Fruit fly (Drosophila melanogaster) whole organism, prepupa: ENCODE results near the gene CG6153.

Source experiments
- Blimp-1 ChIP-seq: fragments of 200-800 bp; sonication (Bioruptor generic); optimal IDR thresholded peaks from 3 replicates; lab custom pipeline; 2017; ENCODE audit warnings: missing biosample characterization, missing genetic modification characterization, mild to moderate bottlenecking, moderate library complexity, missing genetic modification reagents
- CG10631 ChIP-seq: fragments of 200-800 bp; sonication (Bioruptor generic); optimal IDR thresholded peaks from 2 replicates; lab custom pipeline; 2016; ENCODE audit warnings: missing biosample characterization, missing genetic modification characterization
- CG10669 ChIP-seq: fragments of 200-800 bp; sonication (Bioruptor generic); optimal IDR thresholded peaks from 3 replicates; lab custom pipeline; 2018; ENCODE audit warnings: missing biosample characterization, mild to moderate bottlenecking, missing genetic modification characterization, moderate library complexity
- CG11294 ChIP-seq: fragments of 200-800 bp; sonication (Bioruptor generic); IDR thresholded peaks from 2 replicates; pipeline ENCODE4 v1.3.6; 2022; ENCODE audit warnings: missing biosample characterization, missing genetic modification characterization
- CG11762 ChIP-seq: fragments of 200-800 bp; sonication (Bioruptor generic); optimal IDR thresholded peaks from 3 replicates; lab custom pipeline; 2016; ENCODE audit warnings: missing biosample characterization, missing genetic modification characterization; ENCODE audit not compliant: insufficient read depth
- CG11902 ChIP-seq: fragments of 200-800 bp; sonication (Bioruptor generic); optimal IDR thresholded peaks from 3 replicates; lab custom pipeline; 2016; ENCODE audit warnings: missing biosample characterization, missing genetic modification characterization
- CG15336 ChIP-seq: fragments of 200-800 bp; sonication (Bioruptor generic); IDR thresholded peaks from 2 replicates; pipeline ENCODE4 v1.3.6; 2022; ENCODE audit warnings: missing biosample characterization, missing genetic modification characterization
- CG1621 ChIP-seq: fragments of 200-800 bp; sonication (Bioruptor generic); optimal IDR thresholded peaks from 3 replicates; lab custom pipeline; 2018; ENCODE audit warnings: missing biosample characterization, mild to moderate bottlenecking, missing genetic modification characterization
- CG16779 ChIP-seq: fragments of 200-800 bp; sonication (Bioruptor generic); optimal IDR thresholded peaks from 3 replicates; lab custom pipeline; 2017; ENCODE audit warnings: missing biosample characterization, mild to moderate bottlenecking, missing genetic modification characterization
- CG3032 ChIP-seq: fragments of 200-800 bp; optimal IDR thresholded peaks from 2 replicates; lab custom pipeline; 2019; ENCODE audit warnings: missing biosample characterization, mild to moderate bottlenecking, missing genetic modification characterization, moderate library complexity
- CG31627 ChIP-seq: fragments of 200-800 bp; sonication (Bioruptor generic); optimal IDR thresholded peaks from 3 replicates; lab custom pipeline; 2016; ENCODE audit warnings: missing biosample characterization, missing genetic modification characterization
- CG32006 ChIP-seq: fragments of 200-800 bp; sonication (Bioruptor generic); optimal IDR thresholded peaks from 3 replicates; lab custom pipeline; 2017; ENCODE audit warnings: missing biosample characterization, mild to moderate bottlenecking, missing genetic modification characterization
- CG34406 ChIP-seq: fragments of 200-800 bp; sonication (Bioruptor generic); optimal IDR thresholded peaks from 3 replicates; lab custom pipeline; 2016; ENCODE audit warnings: missing biosample characterization, missing genetic modification characterization
- CG3919 ChIP-seq: fragments of 200-800 bp; sonication (Bioruptor generic); optimal IDR thresholded peaks from 3 replicates; lab custom pipeline; 2016; ENCODE audit warnings: missing biosample characterization, missing genetic modification characterization
- CG4318 ChIP-seq: fragments of 200-800 bp; sonication (Bioruptor generic); optimal IDR thresholded peaks from 3 replicates; lab custom pipeline; 2017; ENCODE audit warnings: missing biosample characterization, mild to moderate bottlenecking, missing genetic modification characterization
- CG6792 ChIP-seq: fragments of 200-800 bp; sonication (Bioruptor generic); optimal IDR thresholded peaks from 3 replicates; lab custom pipeline; 2016; ENCODE audit warnings: missing biosample characterization, missing genetic modification characterization
- CG6808 ChIP-seq: fragments of 200-800 bp; sonication (Bioruptor generic); optimal IDR thresholded peaks from 3 replicates; lab custom pipeline; 2017; ENCODE audit warnings: missing biosample characterization, missing genetic modification characterization, mild to moderate bottlenecking, moderate library complexity, missing genetic modification reagents
- CG7368 ChIP-seq: fragments of 200-800 bp; sonication (Bioruptor generic); optimal IDR thresholded peaks from 3 replicates; lab custom pipeline; 2016; ENCODE audit warnings: missing biosample characterization, missing genetic modification characterization
- CG8632 ChIP-seq: fragments of 200-800 bp; sonication (Bioruptor generic); optimal IDR thresholded peaks from 3 replicates; lab custom pipeline; 2016; ENCODE audit warnings: missing biosample characterization, missing genetic modification characterization
- CG9139 ChIP-seq: fragments of 200-800 bp; sonication (Bioruptor generic); optimal IDR thresholded peaks from 3 replicates; lab custom pipeline; 2017; ENCODE audit warnings: missing biosample characterization, mild to moderate bottlenecking, missing genetic modification characterization
- Eip75B ChIP-seq: fragments of 200-800 bp; sonication (Bioruptor generic); optimal IDR thresholded peaks from 3 replicates; lab custom pipeline; 2016; ENCODE audit warnings: missing biosample characterization, missing genetic modification characterization
- Eip78C ChIP-seq: fragments of 200-800 bp; sonication (Bioruptor generic); peaks from one replicate; lab custom pipeline; 2016; ENCODE audit warnings: missing biosample characterization, missing genetic modification characterization
- Ets21C ChIP-seq: fragments of 200-800 bp; sonication (Bioruptor generic); optimal IDR thresholded peaks from 3 replicates; lab custom pipeline; 2016; ENCODE audit warnings: missing biosample characterization, missing genetic modification characterization
- Hr38 ChIP-seq: sonication (Bioruptor generic); optimal IDR thresholded peaks from 2 replicates; lab custom pipeline; 2016; ENCODE audit warnings: missing biosample characterization, missing genetic modification characterization
- Hr39 ChIP-seq: fragments of 200-800 bp; sonication (Bioruptor generic); optimal IDR thresholded peaks from 2 replicates; lab custom pipeline; 2016; ENCODE audit warnings: missing biosample characterization, missing genetic modification characterization
- Hr4 ChIP-seq: fragments of 200-800 bp; sonication (Bioruptor generic); optimal IDR thresholded peaks from 3 replicates; lab custom pipeline; 2016; ENCODE audit warnings: missing biosample characterization, missing genetic modification characterization
- Lpt ChIP-seq: fragments of 200-800 bp; sonication (Bioruptor generic); optimal IDR thresholded peaks from 3 replicates; lab custom pipeline; 2016; ENCODE audit warnings: missing biosample characterization, missing genetic modification characterization
- Sox102F ChIP-seq: fragments of 200-800 bp; sonication (Bioruptor generic); optimal IDR thresholded peaks from 2 replicates; lab custom pipeline; 2016; ENCODE audit warnings: missing biosample characterization, mild to moderate bottlenecking, missing genetic modification characterization
- Sox14 ChIP-seq: fragments of 200-800 bp; sonication (Bioruptor generic); optimal IDR thresholded peaks from 3 replicates; lab custom pipeline; 2016; ENCODE audit warnings: missing biosample characterization, missing genetic modification characterization
- achi ChIP-seq: fragments of 200-800 bp; sonication (Bioruptor generic); optimal IDR thresholded peaks from 3 replicates; lab custom pipeline; 2016; ENCODE audit warnings: missing biosample characterization, missing genetic modification characterization
- cyc ChIP-seq: fragments of 200-800 bp; sonication (Bioruptor generic); optimal IDR thresholded peaks from 3 replicates; lab custom pipeline; 2016; ENCODE audit warnings: missing biosample characterization, missing genetic modification characterization
- dac ChIP-seq: fragments of 200-800 bp; sonication (Bioruptor generic); optimal IDR thresholded peaks from 2 replicates; lab custom pipeline; 2017; ENCODE audit warnings: missing biosample characterization, mild to moderate bottlenecking, missing genetic modification characterization
- dsx ChIP-seq: fragments of 200-800 bp; optimal IDR thresholded peaks from 3 replicates; lab custom pipeline; 2019; ENCODE audit warnings: missing biosample characterization, mild to moderate bottlenecking, missing genetic modification characterization, moderate library complexity; ENCODE audit not compliant: poor library complexity, severe bottlenecking
- lz ChIP-seq: fragments of 200-800 bp; sonication (Bioruptor generic); optimal IDR thresholded peaks from 3 replicates; lab custom pipeline; 2016; ENCODE audit warnings: missing biosample characterization, missing genetic modification characterization
- net ChIP-seq: fragments of 200-800 bp; sonication (Bioruptor generic); optimal IDR thresholded peaks from 3 replicates; lab custom pipeline; 2016; ENCODE audit warnings: missing biosample characterization, missing genetic modification characterization
- pdm3 ChIP-seq: fragments of 200-800 bp; sonication (Bioruptor generic); optimal IDR thresholded peaks from 3 replicates; lab custom pipeline; 2016; ENCODE audit warnings: missing biosample characterization, missing genetic modification characterization
- ss ChIP-seq, 2 experiments: fragments of 200-800 bp; sonication (Bioruptor generic); optimal IDR thresholded peaks; 2 replicates in 1 of 2; 3 replicates in 1 of 2; lab custom pipeline; 2017 to 2018; ENCODE audit warnings: mild to moderate bottlenecking in 2 of 2, missing biosample characterization in 2 of 2, missing genetic modification characterization in 2 of 2, moderate library complexity in 1 of 2
- vri ChIP-seq: fragments of 200-800 bp; sonication (Bioruptor generic); optimal IDR thresholded peaks from 3 replicates; lab custom pipeline; 2016; ENCODE audit warnings: missing biosample characterization, mild to moderate bottlenecking, missing genetic modification characterization

The CG6153 gene

dm6 chr2L:12656865-12657264 is 35.9 kb upstream of the CG6153 start, which contains the start of gene pdm2:
pdm2 (plus strand) TSS chr2L:12657165.
- TF ChIP-seq CG3919 (GFP tag; lab: Kevin White, UChicago) (no peak), lz (no peak), CG16779 (no peak), Sox102F (no peak), Hr4 (GFP tag; lab: Kevin White, UChicago) (no peak), cyc (GFP tag; lab: Kevin White, UChicago) (no peak), CG32006 (GFP tag; lab: Kevin White, UChicago) (no peak), Eip78C (GFP tag; lab: Kevin White, UChicago) (no peak), CG8632 (GFP tag; lab: Kevin White, UChicago) (no peak), achi (GFP tag; lab: Kevin White, UChicago) (no peak), Sox14 (GFP tag; lab: Kevin White, UChicago) (no peak)

DNA sequence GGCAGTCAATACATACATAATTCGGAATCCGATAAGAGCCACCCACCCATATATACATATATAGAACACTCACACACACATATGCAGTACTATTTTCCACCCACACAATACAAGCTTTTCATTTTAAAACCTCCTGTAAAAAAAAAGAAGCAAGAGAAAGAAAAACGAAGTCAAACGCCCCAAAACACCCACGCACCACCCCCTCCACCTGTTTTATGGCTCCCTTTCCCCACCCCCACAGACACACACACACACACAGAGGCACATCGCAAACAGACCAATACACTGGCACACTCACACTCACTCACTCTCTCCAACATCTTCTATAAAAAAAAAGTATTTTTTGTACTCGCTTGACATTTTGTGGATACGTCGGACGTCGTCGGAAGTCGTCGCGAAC is 35.5 kb upstream of the CG6153 start:
- no peak for TF ChIP-seq lz
- TF ChIP-seq CG3032 (tag; lab: Kevin White, UChicago): no peak
- TF ChIP-seq dac (GFP tag; lab: Kevin White, UChicago): no peak
- no peak for TF ChIP-seq Eip75B
- no peak for TF ChIP-seq CG6792
- no peak for TF ChIP-seq CG7368
- TF ChIP-seq net: no peak
- no peak for TF ChIP-seq Eip78C (GFP tag; lab: Kevin White, UChicago)
- no peak for TF ChIP-seq CG10669
- TF ChIP-seq CG6808 (GFP tag; lab: Kevin White, UChicago): no peak
- TF ChIP-seq Hr4 (GFP tag; lab: Kevin White, UChicago): no peak
- no peak for TF ChIP-seq CG31627
- no peak for TF ChIP-seq CG1621 (tag; lab: Kevin White, UChicago)
- no peak for TF ChIP-seq Hr39 (GFP tag; lab: Kevin White, UChicago)
- no peak for TF ChIP-seq pdm3 (GFP tag; lab: Kevin White, UChicago)
- no peak for TF ChIP-seq CG9139 (GFP tag; lab: Kevin White, UChicago)
- no peak for TF ChIP-seq dsx (GFP tag; lab: Kevin White, UChicago)
- TF ChIP-seq Hr38 (GFP tag; lab: Kevin White, UChicago): no peak
- TF ChIP-seq CG11294 (GFP tag; lab: Robert Waterston, UW): no peak
- TF ChIP-seq vri (GFP tag; lab: Kevin White, UChicago): no peak

DNA sequence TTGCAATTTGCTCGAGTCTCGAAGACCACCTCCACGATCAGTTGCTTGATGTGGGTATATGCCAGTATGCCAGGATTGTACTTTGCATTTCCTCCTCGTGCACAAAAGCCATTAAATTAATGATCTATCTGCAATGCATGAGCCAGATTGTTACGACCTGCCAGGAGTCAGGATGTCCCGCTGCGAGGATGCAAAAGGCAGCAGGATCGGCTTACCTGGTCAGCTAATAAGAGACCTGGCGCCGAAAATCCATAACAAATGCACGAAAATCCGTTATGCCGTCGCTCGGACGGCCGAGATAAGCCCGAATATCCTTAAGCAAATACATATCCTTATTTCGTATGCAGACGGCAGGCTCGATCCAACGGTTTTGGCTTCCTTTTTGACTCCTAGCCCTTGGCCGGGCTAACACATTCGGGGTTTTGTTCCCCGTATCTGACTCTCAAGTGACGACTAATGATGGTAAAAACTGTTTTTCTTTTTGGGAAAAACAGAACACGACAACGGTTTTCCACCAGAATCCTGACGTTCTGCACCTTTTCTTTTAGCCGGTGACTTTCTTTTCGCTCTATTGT is 26.7 kb upstream of the CG6153 start:
- no peak for TF ChIP-seq CG15336 (GFP tag; lab: Robert Waterston, UW)
- TF ChIP-seq CG10631 (GFP tag; lab: Kevin White, UChicago): no peak
- TF ChIP-seq Hr39 (GFP tag; lab: Kevin White, UChicago): no peak
- no peak for TF ChIP-seq CG11762 (GFP tag; lab: Kevin White, UChicago)
- no peak for TF ChIP-seq Sox14 (GFP tag; lab: Kevin White, UChicago)
- TF ChIP-seq ss (GFP tag; optimal IDR thresholded peaks at IDR 0.05; lab: Kevin White, UChicago): no peak
- TF ChIP-seq CG34406 (GFP tag; lab: Kevin White, UChicago): no peak
- no peak for TF ChIP-seq CG4318 (GFP tag; lab: Kevin White, UChicago)
- no peak for TF ChIP-seq CG11902 (GFP tag; lab: Kevin White, UChicago)
- TF ChIP-seq Blimp-1: no peak
- TF ChIP-seq Lpt: no peak
- no peak for TF ChIP-seq CG32006 (GFP tag; lab: Kevin White, UChicago)
- TF ChIP-seq Ets21C (GFP tag; lab: Kevin White, UChicago): no peak
- no peak for TF ChIP-seq achi (GFP tag; lab: Kevin White, UChicago)
- no peak for TF ChIP-seq Sox102F
- no peak for TF ChIP-seq net
- TF ChIP-seq, all 60 proteins: peak for 0
